Worm (Caenorhabditis elegans) whole organism, L3 larva: ENCODE data around the gene Y82E9BR.10.

Experiments used
- R02D3.7 ChIP-seq: fragments of 150-350 bp; optimal IDR thresholded peaks from 2 replicates; lab custom pipeline; 2014; ENCODE audit warnings: missing biosample characterization, missing genetic modification characterization
- ZK546.5 ChIP-seq: sonication (generic microtip); optimal IDR thresholded peaks from 2 replicates; lab custom pipeline; 2017; ENCODE audit warnings: missing biosample characterization, missing genetic modification characterization
- aly-2 ChIP-seq: fragments of 150-350 bp; optimal IDR thresholded peaks from 2 replicates; lab custom pipeline; 2014; ENCODE audit warnings: missing biosample characterization, missing genetic modification characterization
- ama-1 ChIP-seq: fragments of 150-350 bp; optimal IDR thresholded peaks from 2 replicates; lab custom pipeline; 2018
- ceh-16 ChIP-seq: sonication (generic microtip); optimal IDR thresholded peaks from 2 replicates; lab custom pipeline; 2017; ENCODE audit warnings: missing biosample characterization, missing genetic modification characterization
- ceh-28 ChIP-seq: fragments of 150-350 bp; optimal IDR thresholded peaks from 2 replicates; lab custom pipeline; 2014; ENCODE audit warnings: missing biosample characterization, missing genetic modification reagents, missing genetic modification characterization
- ceh-82 ChIP-seq: fragments of 150-350 bp; optimal IDR thresholded peaks from 2 replicates; lab custom pipeline; 2014; ENCODE audit warnings: missing biosample characterization, missing genetic modification characterization
- ceh-9 ChIP-seq: sonication (generic microtip); optimal IDR thresholded peaks from 2 replicates; lab custom pipeline; 2018; ENCODE audit warnings: missing biosample characterization, missing genetic modification characterization
- daf-12 ChIP-seq: fragments of 150-350 bp; optimal IDR thresholded peaks from 2 replicates; lab custom pipeline; 2014; ENCODE audit warnings: missing biosample characterization, missing genetic modification reagents, missing genetic modification characterization
- egl-27 ChIP-seq: sonication (generic microtip); optimal IDR thresholded peaks from 4 replicates; lab custom pipeline; 2017; ENCODE audit warnings: missing biosample characterization, missing genetic modification reagents, missing genetic modification characterization
- egl-5 ChIP-seq: fragments of 150-350 bp; optimal IDR thresholded peaks from 2 replicates; lab custom pipeline; 2017; ENCODE audit warnings: missing biosample characterization, missing genetic modification reagents, missing genetic modification characterization, inconsistent platforms
- elt-1 ChIP-seq: fragments of 150-350 bp; optimal IDR thresholded peaks from 2 replicates; lab custom pipeline; 2014; ENCODE audit warnings: missing biosample characterization, missing genetic modification characterization
- elt-2 ChIP-seq: sonication (generic microtip); optimal IDR thresholded peaks from 2 replicates; lab custom pipeline; 2016; ENCODE audit warnings: missing genetic modification reagents, mild to moderate bottlenecking, missing genetic modification characterization, missing compliant biosample characterization
- elt-3 ChIP-seq, 3 experiments: fragments of 150-350 bp in 1 of 3; sonication (generic microtip) in 2 of 3; optimal IDR thresholded peaks; 2 replicates in 2 of 3; 4 replicates in 1 of 3; lab custom pipeline; 2014 to 2017; ENCODE audit warnings: missing biosample characterization in 3 of 3, missing genetic modification characterization in 3 of 3
- eor-1 ChIP-seq, 2 experiments: fragments of 150-350 bp; optimal IDR thresholded peaks; 2 replicates each; lab custom pipeline; 2014 to 2018; ENCODE audit warnings: missing biosample characterization in 2 of 2, missing genetic modification characterization in 2 of 2
- fkh-10 ChIP-seq: sonication (generic microtip); optimal IDR thresholded peaks from 2 replicates; lab custom pipeline; 2017; ENCODE audit warnings: missing biosample characterization, missing genetic modification reagents, missing genetic modification characterization
- fkh-2 ChIP-seq: fragments of 150-350 bp; optimal IDR thresholded peaks from 2 replicates; lab custom pipeline; 2014; ENCODE audit warnings: missing biosample characterization, missing genetic modification reagents, missing genetic modification characterization
- fos-1 ChIP-seq: fragments of 150-350 bp; optimal IDR thresholded peaks from 2 replicates; lab custom pipeline; 2014; ENCODE audit warnings: missing biosample characterization, missing genetic modification characterization
- hmg-11 ChIP-seq: sonication (generic microtip); optimal IDR thresholded peaks from 2 replicates; lab custom pipeline; 2016; ENCODE audit warnings: missing genetic modification characterization, missing compliant biosample characterization
- jun-1 ChIP-seq: fragments of 150-350 bp; optimal IDR thresholded peaks from 2 replicates; lab custom pipeline; 2014; ENCODE audit warnings: missing biosample characterization, missing genetic modification reagents, missing genetic modification characterization
- lin-15B ChIP-seq: fragments of 150-350 bp; optimal IDR thresholded peaks from 2 replicates; lab custom pipeline; 2014; ENCODE audit warnings: missing biosample characterization, missing genetic modification characterization
- lin-39 ChIP-seq: fragments of 150-350 bp; optimal IDR thresholded peaks from 2 replicates; lab custom pipeline; 2018; ENCODE audit warnings: missing biosample characterization, missing genetic modification reagents, missing genetic modification characterization
- lsy-12 ChIP-seq: sonication (generic microtip); optimal IDR thresholded peaks from 2 replicates; lab custom pipeline; 2016; ENCODE audit warnings: mild to moderate bottlenecking, missing genetic modification characterization, missing compliant biosample characterization
- mdl-1 ChIP-seq: fragments of 150-350 bp; optimal IDR thresholded peaks from 2 replicates; lab custom pipeline; 2014; ENCODE audit warnings: missing biosample characterization, missing genetic modification characterization
- mml-1 ChIP-seq: fragments of 150-350 bp; sonication (generic microtip); optimal IDR thresholded peaks from 3 replicates; lab custom pipeline; 2014; ENCODE audit warnings: missing biosample characterization, missing genetic modification characterization
- nfya-1 ChIP-seq: sonication (generic microtip); optimal IDR thresholded peaks from 2 replicates; lab custom pipeline; 2017; ENCODE audit warnings: missing genetic modification characterization, mild to moderate bottlenecking, missing compliant biosample characterization, antibody characterized with exemption, moderate library complexity; ENCODE audit not compliant: insufficient read depth
- nhr-11 ChIP-seq: fragments of 150-350 bp; optimal IDR thresholded peaks from 2 replicates; lab custom pipeline; 2014; ENCODE audit warnings: missing biosample characterization, missing genetic modification characterization
- nhr-23 ChIP-seq: fragments of 150-350 bp; optimal IDR thresholded peaks from 2 replicates; lab custom pipeline; 2014; ENCODE audit warnings: missing biosample characterization, missing genetic modification reagents, missing genetic modification characterization
- nhr-237 ChIP-seq: fragments of 150-350 bp; optimal IDR thresholded peaks from 2 replicates; lab custom pipeline; 2014; ENCODE audit warnings: missing biosample characterization, missing genetic modification characterization
- nhr-25 ChIP-seq: sonication (generic microtip); optimal IDR thresholded peaks from 2 replicates; lab custom pipeline; 2017; ENCODE audit warnings: missing biosample characterization, missing genetic modification characterization
- nhr-28 ChIP-seq: fragments of 150-350 bp; optimal IDR thresholded peaks from 2 replicates; lab custom pipeline; 2014; ENCODE audit warnings: missing biosample characterization, missing genetic modification characterization
- nhr-43 ChIP-seq: sonication (generic microtip); optimal IDR thresholded peaks from 2 replicates; lab custom pipeline; 2016; ENCODE audit warnings: mild to moderate bottlenecking, missing genetic modification characterization, missing compliant biosample characterization; ENCODE audit not compliant: poor library complexity, severe bottlenecking
- nhr-67 ChIP-seq: fragments of 150-350 bp; optimal IDR thresholded peaks from 2 replicates; lab custom pipeline; 2014; ENCODE audit warnings: missing biosample characterization, missing genetic modification characterization
- nhr-76 ChIP-seq: fragments of 150-350 bp; sonication (generic microtip); optimal IDR thresholded peaks from 5 replicates; lab custom pipeline; 2014; ENCODE audit warnings: missing biosample characterization, missing genetic modification characterization
- nhr-77 ChIP-seq: fragments of 150-350 bp; optimal IDR thresholded peaks from 2 replicates; lab custom pipeline; 2014; ENCODE audit warnings: missing biosample characterization, missing genetic modification characterization
- pha-4 ChIP-seq: fragments of 150-350 bp; optimal IDR thresholded peaks from 2 replicates; lab custom pipeline; 2014; ENCODE audit warnings: missing biosample characterization, missing genetic modification reagents, missing genetic modification characterization
- pqm-1 ChIP-seq: fragments of 150-350 bp; optimal IDR thresholded peaks from 2 replicates; lab custom pipeline; 2017; ENCODE audit warnings: missing biosample characterization, missing genetic modification characterization, inconsistent platforms
- sea-2 ChIP-seq: fragments of 150-350 bp; sonication (generic microtip); optimal IDR thresholded peaks from 4 replicates; lab custom pipeline; 2014; ENCODE audit warnings: missing biosample characterization, missing genetic modification reagents, missing genetic modification characterization
- skn-1 ChIP-seq: fragments of 150-350 bp; optimal IDR thresholded peaks from 2 replicates; lab custom pipeline; 2014; ENCODE audit warnings: missing biosample characterization, missing genetic modification characterization
- snpc-4 ChIP-seq: fragments of 150-350 bp; optimal IDR thresholded peaks from 2 replicates; lab custom pipeline; 2014; ENCODE audit warnings: missing biosample characterization, missing genetic modification characterization
- tbx-2 ChIP-seq: sonication (generic microtip); optimal IDR thresholded peaks from 2 replicates; lab custom pipeline; 2016; ENCODE audit warnings: mild to moderate bottlenecking, missing genetic modification characterization, missing compliant biosample characterization
- unc-39 ChIP-seq: sonication (generic microtip); optimal IDR thresholded peaks from 4 replicates; lab custom pipeline; 2017; ENCODE audit warnings: missing biosample characterization, missing genetic modification characterization
- unc-62 ChIP-seq: fragments of 150-350 bp; sonication (generic microtip); optimal IDR thresholded peaks from 4 replicates; lab custom pipeline; 2014; ENCODE audit warnings: missing biosample characterization, missing genetic modification reagents, missing genetic modification characterization
- zag-1 ChIP-seq: fragments of 150-350 bp; optimal IDR thresholded peaks from 2 replicates; lab custom pipeline; 2014; ENCODE audit warnings: missing biosample characterization, missing genetic modification characterization
- ztf-11 ChIP-seq: fragments of 150-350 bp; optimal IDR thresholded peaks from 2 replicates; lab custom pipeline; 2014; ENCODE audit warnings: missing biosample characterization, missing genetic modification characterization
- ztf-4 ChIP-seq: fragments of 150-350 bp; optimal IDR thresholded peaks from 2 replicates; lab custom pipeline; 2014; ENCODE audit warnings: missing biosample characterization, missing genetic modification characterization

The Y82E9BR.10 gene

DNA sequence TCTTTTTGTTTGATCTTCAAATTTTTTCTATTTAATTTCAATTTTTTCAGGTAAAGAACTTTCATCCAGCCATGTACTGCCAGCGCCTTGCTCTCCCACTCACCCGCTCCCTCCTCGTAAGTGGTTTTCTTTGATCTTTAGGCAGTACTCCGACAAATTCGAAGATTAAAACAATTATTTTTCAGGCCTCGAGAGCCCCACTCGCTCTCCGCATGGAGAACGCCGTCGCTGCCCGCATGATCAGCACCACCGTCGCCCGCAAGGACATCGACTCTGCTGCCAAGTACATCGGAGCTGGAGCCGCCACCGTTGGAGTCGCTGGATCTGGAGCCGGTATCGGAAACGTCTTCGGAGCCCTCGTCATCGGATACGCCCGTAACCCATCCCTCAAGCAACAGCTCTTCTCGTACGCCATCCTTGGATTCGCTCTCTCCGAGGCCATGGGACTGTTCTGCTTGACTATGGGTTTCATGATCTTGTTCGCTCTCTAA, 43.8 kb upstream of the Y82E9BR.10 start, which contains the start of gene Y82E9BR.3:
Y82E9BR.3 (plus strand) TSS at position 51 of the 491 bp plus-strand sequence.
- no peak for TF ChIP-seq mdl-1 (tag; lab: Kevin White, UChicago)
- no peak for TF ChIP-seq pqm-1 (tag; lab: Kevin White, UChicago)
- TF ChIP-seq elt-3 (tag; optimal IDR thresholded peaks at IDR 0.05; lab: Kevin White, UChicago): no peak
- TF ChIP-seq egl-5 (tag; lab: Kevin White, UChicago): no peak
- TF ChIP-seq nhr-23 (tag; lab: Kevin White, UChicago): no peak
- TF ChIP-seq nhr-28 (tag; lab: Kevin White, UChicago): no peak
- TF ChIP-seq ceh-82 (tag; lab: Kevin White, UChicago): no peak
- no peak for TF ChIP-seq unc-62 (GFP tag; lab: Kevin White, UChicago)
- no peak for TF ChIP-seq lsy-12
- no peak for TF ChIP-seq daf-12 (tag; lab: Kevin White, UChicago)
- TF ChIP-seq egl-27: no peak

DNA sequence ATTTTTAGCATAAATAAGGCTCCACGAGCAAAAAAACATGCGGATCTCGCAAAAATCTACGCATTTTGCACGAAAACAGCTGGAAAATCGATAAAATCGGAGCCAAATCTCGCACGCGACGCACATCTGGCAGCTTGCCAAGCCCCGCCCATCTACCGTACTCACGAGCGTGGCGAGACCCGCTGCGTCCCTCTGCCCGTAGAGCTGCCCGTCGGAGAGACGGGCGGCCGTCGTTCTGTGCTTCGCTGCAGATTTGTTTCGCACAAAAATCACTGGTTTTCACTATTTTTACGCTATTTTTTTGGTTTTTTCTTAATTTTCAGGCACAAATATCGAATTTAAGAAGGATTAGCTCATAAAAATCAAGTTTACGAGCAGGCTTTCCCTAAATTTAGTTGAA, 43.3 kb upstream of the Y82E9BR.10 start:
- TF ChIP-seq nhr-76 (no peak), ceh-9 (tag; lab: Kevin White, UChicago) (no peak), nhr-237 (no peak), mml-1 (tag; lab: Kevin White, UChicago) (no peak), nhr-43 (tag; lab: Kevin White, UChicago) (peak; percentile 60), fkh-2 (no peak), fkh-10 (no peak), zag-1 (tag; lab: Kevin White, UChicago) (no peak), tbx-2 (tag; lab: Kevin White, UChicago) (peak; percentile 55), ZK546.5 (tag; lab: Kevin White, UChicago) (peak; percentile 86), elt-2 (tag; lab: Kevin White, UChicago) (peak; percentile 81), nfya-1 (peak; percentile 99), ceh-16 (tag; lab: Kevin White, UChicago) (peak; percentile 42), unc-62 (GFP tag; lab: Kevin White, UChicago) (no peak), ceh-28 (peak; percentile 82), ztf-4 (tag; lab: Kevin White, UChicago) (no peak), lsy-12 (peak; percentile 90), skn-1 (tag; lab: Kevin White, UChicago) (peak; percentile 30), R02D3.7 (tag; lab: Kevin White, UChicago) (peak; percentile 59), ztf-11 (no peak), nhr-67 (tag; lab: Kevin White, UChicago) (no peak), elt-1 (tag; lab: Kevin White, UChicago) (peak; percentile 46), unc-39 (tag; lab: Kevin White, UChicago) (no peak), nhr-11 (peak; percentile 47), nhr-23 (tag; lab: Kevin White, UChicago) (peak; percentile 91), hmg-11 (tag; lab: Kevin White, UChicago) (peak; percentile 87), snpc-4 (tag; lab: Kevin White, UChicago) (peak; percentile 86), aly-2 (tag; lab: Kevin White, UChicago) (no peak), egl-27 (peak; percentile 31), nhr-77 (no peak), egl-5 (tag; lab: Kevin White, UChicago) (peak; percentile 71), eor-1 (tag; optimal IDR thresholded peaks at IDR 0.05; lab: Kevin White, UChicago) (no peak), ama-1 (lab: Kevin White, UChicago) (peak; percentile 88), pha-4 (tag; lab: Kevin White, UChicago) (peak; percentile 94), lin-39 (tag; lab: Kevin White, UChicago) (peak; percentile 98), nhr-25 (tag; lab: Kevin White, UChicago) (peak; percentile 94), fos-1 (tag; lab: Kevin White, UChicago) (peak; percentile 66), nhr-28 (tag; lab: Kevin White, UChicago) (no peak), sea-2 (GFP tag; lab: Kevin White, UChicago) (no peak), jun-1 (tag; lab: Kevin White, UChicago) (peak; percentile 73), lin-15B (tag; lab: Kevin White, UChicago) (peak; percentile 94), elt-3 (tag; optimal IDR thresholded peaks at IDR 0.05; lab: Kevin White, UChicago) (peak in 1 of 3 experiments; percentile 58), mdl-1 (tag; lab: Kevin White, UChicago) (peak; percentile 8), ceh-82 (tag; lab: Kevin White, UChicago) (peak; percentile 3), daf-12 (tag; lab: Kevin White, UChicago) (no peak)
